Fruit fly (Drosophila melanogaster) whole organism, embryonic: ENCODE results near the gene CG32102.

ENCODE experiments used
- Aef1 ChIP-seq: fragments of 200-800 bp; sonication (Bioruptor generic); IDR thresholded peaks from 3 replicates; pipeline ENCODE4 v1.3.6; 2022; ENCODE audit warnings: missing biosample characterization, missing genetic modification characterization
- Atf-2 ChIP-seq: fragments of 200-800 bp; sonication (Bioruptor generic); optimal IDR thresholded peaks from 2 replicates; lab custom pipeline; 2016; ENCODE audit warnings: missing biosample characterization, missing genetic modification characterization
- CG10543 ChIP-seq: fragments of 200-800 bp; sonication (Bioruptor generic); optimal IDR thresholded peaks from 3 replicates; lab custom pipeline; 2017; ENCODE audit warnings: missing biosample characterization, mild to moderate bottlenecking, missing genetic modification characterization, moderate library complexity
- CG10979 ChIP-seq: fragments of 200-800 bp; sonication (Bioruptor generic); optimal IDR thresholded peaks from 2 replicates; lab custom pipeline; 2018; ENCODE audit warnings: missing biosample characterization, mild to moderate bottlenecking, missing genetic modification characterization, moderate library complexity
- CG11093 ChIP-seq: fragments of 200-800 bp; sonication (Bioruptor generic); IDR thresholded peaks from 3 replicates; pipeline ENCODE4 v1.3.6; 2022; ENCODE audit warnings: missing biosample characterization, missing genetic modification characterization
- CG15601 ChIP-seq: fragments of 200-800 bp; sonication (Bioruptor generic); optimal IDR thresholded peaks from 3 replicates; lab custom pipeline; 2019; ENCODE audit warnings: missing biosample characterization, mild to moderate bottlenecking, missing genetic modification characterization, moderate library complexity
- CG17328 ChIP-seq: fragments of 200-800 bp; sonication (Bioruptor generic); IDR thresholded peaks from 2 replicates; pipeline ENCODE4 v1.3.6; 2022; ENCODE audit warnings: missing biosample characterization, missing genetic modification characterization
- CG17612 ChIP-seq: fragments of 200-800 bp; sonication (Bioruptor generic); IDR thresholded peaks from 2 replicates; pipeline ENCODE4 v1.3.6; 2022; ENCODE audit warnings: missing biosample characterization, missing genetic modification characterization
- CG17829 ChIP-seq: fragments of 200-800 bp; optimal IDR thresholded peaks from 2 replicates; lab custom pipeline; 2019; ENCODE audit warnings: missing biosample characterization, mild to moderate bottlenecking, missing genetic modification characterization, moderate library complexity
- CG18262 ChIP-seq: fragments of 200-800 bp; optimal IDR thresholded peaks from 3 replicates; lab custom pipeline; 2019; ENCODE audit warnings: missing biosample characterization, mild to moderate bottlenecking, missing genetic modification characterization, moderate library complexity
- CG2712 ChIP-seq: fragments of 200-800 bp; optimal IDR thresholded peaks from 3 replicates; lab custom pipeline; 2019; ENCODE audit warnings: missing biosample characterization, mild to moderate bottlenecking, missing genetic modification characterization, moderate library complexity
- CG30020 ChIP-seq: fragments of 200-800 bp; optimal IDR thresholded peaks from 2 replicates; lab custom pipeline; 2019; ENCODE audit warnings: missing biosample characterization, mild to moderate bottlenecking, missing genetic modification characterization, moderate library complexity
- CG32532 ChIP-seq: fragments of 200-800 bp; sonication (Bioruptor generic); IDR thresholded peaks from 2 replicates; pipeline ENCODE4 v1.3.6; 2022; ENCODE audit warnings: missing biosample characterization, missing genetic modification characterization
- CG4404 ChIP-seq: fragments of 200-800 bp; sonication (Bioruptor generic); IDR thresholded peaks from 2 replicates; pipeline ENCODE4 v1.3.6; 2022; ENCODE audit warnings: missing biosample characterization, missing genetic modification characterization
- CG4854 ChIP-seq: fragments of 200-800 bp; sonication (Bioruptor generic); optimal IDR thresholded peaks from 2 replicates; lab custom pipeline; 2016; ENCODE audit warnings: missing biosample characterization, missing genetic modification characterization, inconsistent platforms
- CG6683 ChIP-seq: fragments of 200-800 bp; sonication (Bioruptor generic); optimal IDR thresholded peaks from 2 replicates; lab custom pipeline; 2017; ENCODE audit warnings: missing biosample characterization, mild to moderate bottlenecking, missing genetic modification characterization, missing genetic modification reagents
- CG7271 ChIP-seq: fragments of 200-800 bp; sonication (Bioruptor generic); optimal IDR thresholded peaks from 2 replicates; lab custom pipeline; 2018; ENCODE audit warnings: missing biosample characterization, mild to moderate bottlenecking, missing genetic modification characterization, moderate library complexity
- CG7372 ChIP-seq: fragments of 200-800 bp; sonication (Bioruptor generic); IDR thresholded peaks from 2 replicates; pipeline ENCODE4 v1.3.6; 2022; ENCODE audit warnings: missing biosample characterization, missing genetic modification characterization
- CG8388 ChIP-seq: fragments of 200-800 bp; sonication (Bioruptor generic); optimal IDR thresholded peaks from 2 replicates; lab custom pipeline; 2019; ENCODE audit warnings: missing biosample characterization, mild to moderate bottlenecking, missing genetic modification characterization, moderate library complexity
- CG8478 ChIP-seq: fragments of >200 bp; optimal IDR thresholded peaks from 2 replicates; lab custom pipeline; 2018
- CG8765 ChIP-seq: fragments of 200-800 bp; sonication (Bioruptor generic); IDR thresholded peaks from 2 replicates; pipeline ENCODE4 v1.3.6; 2022; ENCODE audit warnings: missing biosample characterization, missing genetic modification characterization
- Dbx ChIP-seq: fragments of 200-800 bp; sonication (Bioruptor generic); IDR thresholded peaks from 3 replicates; pipeline ENCODE4 v1.3.6; 2022; ENCODE audit warnings: missing biosample characterization, missing genetic modification characterization
- Ets65A ChIP-seq: fragments of 200-800 bp; sonication (Bioruptor generic); peaks from one replicate; lab custom pipeline; 2016; ENCODE audit warnings: missing biosample characterization, missing genetic modification characterization
- Ets97D ChIP-seq: fragments of 200-800 bp; sonication (Bioruptor generic); optimal IDR thresholded peaks from 3 replicates; lab custom pipeline; 2016; ENCODE audit warnings: missing biosample characterization, missing genetic modification characterization
- HLH4C ChIP-seq: fragments of 200-800 bp; sonication (Bioruptor generic); IDR thresholded peaks from 3 replicates; pipeline ENCODE4 v1.3.6; 2022; ENCODE audit warnings: missing biosample characterization, missing genetic modification characterization; ENCODE audit not compliant: partially characterized antibody
- Hsf ChIP-seq: fragments of 200-800 bp; sonication (Bioruptor generic); optimal IDR thresholded peaks from 3 replicates; lab custom pipeline; 2016; ENCODE audit warnings: missing biosample characterization, missing genetic modification characterization
- Med ChIP-seq: fragments of 200-800 bp; sonication (Bioruptor generic); peaks from one replicate; lab custom pipeline; 2016; ENCODE audit warnings: missing biosample characterization, missing genetic modification characterization, mild to moderate bottlenecking, inconsistent platforms, moderate library complexity
- Sox100B ChIP-seq: fragments of 200-800 bp; sonication (Bioruptor generic); optimal IDR thresholded peaks from 3 replicates; lab custom pipeline; 2018; ENCODE audit warnings: missing biosample characterization, mild to moderate bottlenecking, missing genetic modification characterization
- Xbp1 ChIP-seq: fragments of 200-800 bp; sonication (Bioruptor generic); optimal IDR thresholded peaks from 3 replicates; lab custom pipeline; 2016; ENCODE audit warnings: missing biosample characterization, mild to moderate bottlenecking, missing genetic modification characterization
- bowl ChIP-seq: fragments of 200-800 bp; sonication (Bioruptor generic); IDR thresholded peaks from 2 replicates; pipeline ENCODE4 v1.3.6; 2022; ENCODE audit warnings: missing biosample characterization, missing genetic modification characterization
- eve ChIP-seq, 2 experiments: fragments of >200 bp; optimal IDR thresholded peaks; 2 replicates each; lab custom pipeline; 2017; ENCODE audit warnings: missing biosample characterization in 2 of 2, missing genetic modification characterization in 2 of 2
- eyg ChIP-seq: fragments of 200-800 bp; sonication (Bioruptor generic); optimal IDR thresholded peaks from 3 replicates; lab custom pipeline; 2016; ENCODE audit warnings: missing biosample characterization, missing genetic modification characterization
- fd64A ChIP-seq: fragments of 200-800 bp; sonication (Bioruptor generic); optimal IDR thresholded peaks from 3 replicates; lab custom pipeline; 2018; ENCODE audit warnings: missing biosample characterization, mild to moderate bottlenecking, missing genetic modification characterization
- ftz-f1 ChIP-seq: fragments of 200-800 bp; sonication (Bioruptor generic); optimal IDR thresholded peaks from 2 replicates; lab custom pipeline; 2016; ENCODE audit warnings: missing biosample characterization, missing genetic modification characterization
- ham ChIP-seq: fragments of 200-800 bp; sonication (Bioruptor generic); IDR thresholded peaks from 2 replicates; pipeline ENCODE4 v1.3.6; 2022; ENCODE audit warnings: missing biosample characterization, missing genetic modification characterization
- knrl ChIP-seq: fragments of 200-800 bp; sonication (Bioruptor generic); IDR thresholded peaks from 3 replicates; pipeline ENCODE4 v1.3.6; 2022; ENCODE audit warnings: missing biosample characterization, missing genetic modification characterization; ENCODE audit not compliant: partially characterized antibody
- nau ChIP-seq: fragments of 200-800 bp; sonication (Bioruptor generic); optimal IDR thresholded peaks from 3 replicates; lab custom pipeline; 2017; ENCODE audit warnings: missing biosample characterization, mild to moderate bottlenecking, missing genetic modification characterization, missing genetic modification reagents
- pho ChIP-seq: fragments of 200-800 bp; sonication (Bioruptor generic); optimal IDR thresholded peaks from 2 replicates; lab custom pipeline; 2016; ENCODE audit warnings: missing biosample characterization, missing genetic modification characterization
- phol ChIP-seq: fragments of 200-800 bp; sonication (Bioruptor generic); optimal IDR thresholded peaks from 3 replicates; lab custom pipeline; 2018; ENCODE audit warnings: missing biosample characterization, mild to moderate bottlenecking, missing genetic modification characterization, moderate library complexity
- prd ChIP-seq, 3 experiments: fragments of >200 bp in 2 of 3; fragments of 200-800 bp in 1 of 3; sonication (Bioruptor generic) in 1 of 3; optimal IDR thresholded peaks in 2 of 3; IDR thresholded peaks in 1 of 3; 2 replicates in 2 of 3; 3 replicates in 1 of 3; pipeline versions ENCODE4 v1.3.6 to Lab custom; 2017 to 2022; ENCODE audit warnings: missing biosample characterization in 1 of 3, missing genetic modification characterization in 1 of 3
- pum ChIP-seq: fragments of 200-800 bp; sonication (Bioruptor generic); optimal IDR thresholded peaks from 2 replicates; lab custom pipeline; 2016; ENCODE audit warnings: missing biosample characterization, missing genetic modification characterization
- sens ChIP-seq: fragments of 200-800 bp; sonication (Bioruptor generic); peaks from one replicate; lab custom pipeline; 2016; ENCODE audit warnings: missing biosample characterization, missing genetic modification characterization
- shn ChIP-seq: fragments of 200-800 bp; sonication (Bioruptor generic); optimal IDR thresholded peaks from 3 replicates; lab custom pipeline; 2016; ENCODE audit warnings: missing biosample characterization, missing genetic modification characterization
- zen ChIP-seq: fragments of 200-800 bp; sonication (Bioruptor generic); optimal IDR thresholded peaks from 3 replicates; lab custom pipeline; 2018; ENCODE audit warnings: missing biosample characterization, mild to moderate bottlenecking, missing genetic modification characterization, moderate library complexity

The CG32102 gene

dm6 chr3L:12468016-12468415, 1.6 kb downstream of the CG32102 start, which contains the start of gene eyg (continued):
- no peak; the same call in 1 of the 2 replicates for TF ChIP-seq bowl (GFP tag; lab: Robert Waterston, UW)
- TF ChIP-seq pum (GFP tag; lab: Kevin White, UChicago), result no peak
- TF ChIP-seq eyg, result peak; percentile 59
- no peak for TF ChIP-seq CG4854 (GFP tag; lab: Kevin White, UChicago)
- no peak for TF ChIP-seq CG17328

dm6 chr3L:12465229-12465628, 4.4 kb downstream of the CG32102 start:
- no peak for TF ChIP-seq prd (optimal IDR thresholded peaks at IDR 0.05; lab: Kevin White, UChicago)
- TF ChIP-seq prd (GFP tag; IDR thresholded peaks at IDR 0.05; lab: Robert Waterston, UW), result peak; percentile 69; the same call in 2 of the 3 replicates
- no peak for TF ChIP-seq CG30020 (tag; lab: Kevin White, UChicago)
- TF ChIP-seq ham (GFP tag; lab: Robert Waterston, UW), result no peak
- TF ChIP-seq CG18262 (tag; lab: Kevin White, UChicago), result peak; percentile 10
- peak; percentile 26 for TF ChIP-seq CG10979 (tag; lab: Kevin White, UChicago)
- TF ChIP-seq CG8388 (GFP tag; lab: Kevin White, UChicago), result no peak
- TF ChIP-seq phol (tag; lab: Kevin White, UChicago), result peak; percentile 7
- peak; percentile 70 for TF ChIP-seq zen (tag; lab: Kevin White, UChicago)
- peak; percentile 5 for TF ChIP-seq CG2712 (tag; lab: Kevin White, UChicago)
- TF ChIP-seq sens, result peak; percentile 77
- peak; percentile 14; the same call in 1 of the 2 replicates for TF ChIP-seq CG4404 (GFP tag; lab: Robert Waterston, UW)
- TF ChIP-seq Ets97D, result no peak

DNA sequence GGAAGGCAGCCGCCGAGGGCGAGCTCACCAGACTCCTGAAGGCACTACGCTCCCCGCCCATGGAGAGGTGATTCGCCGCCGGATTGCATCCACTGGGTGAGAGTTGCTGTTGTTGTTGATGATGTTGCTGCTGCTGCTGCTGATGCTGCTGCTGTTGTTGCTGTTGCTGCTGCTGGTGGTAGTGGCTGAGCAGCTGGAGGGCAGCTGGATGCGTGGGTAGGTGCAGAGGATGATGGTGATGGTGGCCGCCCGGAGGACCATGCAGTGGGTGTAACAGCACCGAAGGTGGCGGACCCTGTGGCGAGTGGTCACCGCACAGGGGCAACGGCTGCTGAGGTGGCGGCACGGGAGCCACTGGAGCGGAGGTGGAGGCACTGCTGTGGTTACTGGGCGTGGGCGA, 6.0 kb downstream of the CG32102 start:
- TF ChIP-seq fd64A, result no peak
- TF ChIP-seq CG17829 (tag; lab: Kevin White, UChicago), result no peak
- no peak for TF ChIP-seq nau (GFP tag; lab: Kevin White, UChicago)
- no peak for TF ChIP-seq CG7372 (GFP tag; lab: Robert Waterston, UW)
- peak; percentile 71 for TF ChIP-seq CG8478 (lab: Kevin White, UChicago)
- no peak for TF ChIP-seq Sox100B (GFP tag; lab: Kevin White, UChicago)
- TF ChIP-seq CG17612 (GFP tag; lab: Robert Waterston, UW), result no peak
- 0 out of 3 replicates have a peak, but pooled peaks have one; percentile 21 for TF ChIP-seq Dbx (GFP tag; lab: Robert Waterston, UW)
- TF ChIP-seq eve (GFP tag; optimal IDR thresholded peaks at IDR 0.05; lab: Kevin White, UChicago), result no peak
- no peak for TF ChIP-seq Xbp1 (GFP tag; lab: Kevin White, UChicago)
- TF ChIP-seq CG6683, result no peak
- TF ChIP-seq Atf-2 (GFP tag; lab: Kevin White, UChicago), result no peak
- no peak for TF ChIP-seq CG8765 (GFP tag; lab: Robert Waterston, UW)
- TF ChIP-seq pho, result no peak
- 0 out of 3 replicates have a peak, but pooled peaks have one; percentile 13 for TF ChIP-seq CG11093 (GFP tag; lab: Robert Waterston, UW)
- no peak for TF ChIP-seq CG15601 (tag; lab: Kevin White, UChicago)
- no peak for TF ChIP-seq Aef1
- TF ChIP-seq CG32532, result no peak
- TF ChIP-seq ftz-f1 (GFP tag; lab: Kevin White, UChicago), result no peak
- no peak for TF ChIP-seq shn
- TF ChIP-seq HLH4C, result no peak
- TF ChIP-seq CG10543 (GFP tag; lab: Kevin White, UChicago), result no peak
- peak; percentile 81 for TF ChIP-seq Ets65A (GFP tag; lab: Kevin White, UChicago)
- TF ChIP-seq Med (GFP tag; lab: Kevin White, UChicago), result peak; percentile 23
- no peak for TF ChIP-seq knrl
- no peak for TF ChIP-seq Hsf (GFP tag; lab: Kevin White, UChicago)
- TF ChIP-seq CG7271, result no peak
